Worm (Caenorhabditis elegans): ENCODE data around the gene ZK1320.5.

Gene ZK1320.5

DNA sequence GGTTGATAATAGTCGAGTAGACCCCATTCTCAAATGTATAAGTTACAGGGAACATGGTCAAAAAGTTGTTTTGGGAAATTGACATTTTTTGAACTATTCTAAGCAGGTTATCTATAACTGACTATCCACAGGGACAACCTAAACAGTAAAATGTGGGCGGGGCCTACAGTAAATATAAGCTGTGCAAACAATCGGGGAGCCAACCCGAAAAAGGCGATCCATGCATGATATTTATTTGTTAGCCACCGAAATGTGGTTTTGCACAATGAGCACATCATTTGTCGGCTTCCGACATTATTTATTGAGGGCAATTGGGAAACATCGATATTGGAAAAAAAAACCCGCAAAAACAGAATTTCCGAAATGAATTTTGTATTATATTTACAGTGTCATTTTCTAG, 50.7 kb downstream of the ZK1320.5 start, which contains the start of gene hlh-6:
hlh-6 (minus strand) TSS at position 101 of the 400 bp plus-strand sequence.
- TF ChIP-seq dpl-1 (GFP tag; optimal IDR thresholded peaks at IDR 0.05) (no peak), snpc-3.4 (tag; optimal IDR thresholded peaks at IDR 0.05) (no peak), madf-8 (GFP tag; conservative IDR thresholded peaks at IDR 0.05) (no peak), rpc-1 (optimal IDR thresholded peaks at IDR 0.05) (no peak), rpc-1 (tag; optimal IDR thresholded peaks at IDR 0.05) (no peak), tbp1 (GFP tag; optimal IDR thresholded peaks at IDR 0.05) (no peak), C06A6.2 (GFP tag; conservative IDR thresholded peaks at IDR 0.05) (no peak), ztf-28 (GFP tag; IDR thresholded peaks at IDR 0.05) (no peak), bed-1 (GFP tag; IDR thresholded peaks at IDR 0.05) (no peak), nhr-27 (tag; optimal IDR thresholded peaks at IDR 0.05) (no peak), Y53G8AR.9 (GFP tag; conservative IDR thresholded peaks at IDR 0.05) (no peak), lsy-27 (tag; optimal IDR thresholded peaks at IDR 0.05; ENCODE audit: borderline replicate concordance, insufficient read depth) (no peak)
